Fruit fly (Drosophila melanogaster): Measurements from ENCODE around the gene cry.

DNA sequence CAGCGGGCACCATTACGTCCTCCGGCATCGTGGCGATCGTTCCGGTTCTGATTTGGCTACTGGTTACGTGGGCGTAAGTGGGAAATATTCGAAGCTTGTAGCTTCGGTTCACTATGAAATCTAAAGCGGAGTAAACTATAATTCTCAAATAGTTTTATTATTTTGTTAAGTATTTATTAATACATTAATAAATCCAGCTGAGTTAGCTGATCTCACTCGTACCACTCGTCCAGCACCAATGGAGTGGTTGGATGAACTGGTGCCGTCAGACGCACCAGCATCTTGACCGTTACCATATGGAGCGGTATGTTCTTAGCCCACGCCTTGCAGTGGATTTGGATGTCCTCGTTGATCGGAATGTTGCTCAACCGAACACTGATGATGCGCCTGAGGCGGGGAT is 16.1 kb downstream of the cry start, which contains the start of gene CG11703:
- no peak for TF ChIP-seq EcR (GFP tag; optimal IDR thresholded peaks at IDR 0.05)
- TF ChIP-seq psq (optimal IDR thresholded peaks at IDR 0.05): no peak
- no peak for TF ChIP-seq Dll (optimal IDR thresholded peaks at IDR 0.05)
- no peak for TF ChIP-seq pan (optimal IDR thresholded peaks at IDR 0.05)
- no peak for TF ChIP-seq CG8478 (optimal IDR thresholded peaks at IDR 0.05)
- no peak for TF ChIP-seq usp (GFP tag; optimal IDR thresholded peaks at IDR 0.05)
